Fruit fly (Drosophila melanogaster): ENCODE data around the gene Syt1.
A peak's percentile ranks its signal among the peaks of the same experiment; 100 is the strongest.

Gene Syt1

DNA sequence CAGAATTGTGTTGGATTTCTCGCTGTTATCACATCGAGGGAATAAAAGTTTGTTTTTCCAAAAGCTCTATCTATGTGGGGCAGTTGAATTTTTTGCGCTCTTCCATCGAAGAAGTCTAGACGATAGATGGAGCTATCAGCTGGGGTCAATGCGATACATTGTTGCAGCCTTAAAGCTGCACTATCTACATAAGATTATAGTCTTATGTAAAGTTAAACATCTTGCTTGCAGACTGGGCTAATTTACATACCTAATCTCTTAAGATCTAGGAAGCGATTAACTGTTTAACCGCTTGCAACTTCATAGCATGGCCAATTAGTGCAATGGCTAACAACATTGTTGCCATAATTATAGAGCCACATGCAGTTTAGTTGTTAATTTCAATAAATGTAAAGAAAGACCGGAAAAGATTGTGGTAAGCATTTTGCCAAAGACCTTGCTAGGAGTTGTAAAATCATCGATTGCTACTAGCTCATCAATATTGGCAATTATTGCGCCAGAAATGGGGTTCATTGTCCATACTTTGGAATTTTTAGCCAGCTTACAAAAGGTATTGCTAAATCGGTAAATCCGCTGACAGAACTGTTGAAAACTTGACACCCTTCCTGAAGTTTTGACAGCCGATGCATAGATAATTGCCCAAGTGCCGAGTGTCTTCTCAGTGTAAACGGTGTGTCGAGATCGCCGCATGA is 67.5 kb downstream of the Syt1 start:
- no peak for TF ChIP-seq h (GFP tag; optimal IDR thresholded peaks at IDR 0.05)
- TF ChIP-seq rgr (GFP tag; optimal IDR thresholded peaks at IDR 0.05): no peak
- no peak for TF ChIP-seq Vsx2 (GFP tag; optimal IDR thresholded peaks at IDR 0.05; ENCODE audit: partially characterized antibody)
- TF ChIP-seq ey (GFP tag; optimal IDR thresholded peaks at IDR 0.05): no peak
- TF ChIP-seq Hnf4 (GFP tag; optimal IDR thresholded peaks at IDR 0.05): no peak
- TF ChIP-seq Hr83 (GFP tag; optimal IDR thresholded peaks at IDR 0.05; ENCODE audit: poor library complexity, severe bottlenecking): no peak
- TF ChIP-seq Hr78 (GFP tag; optimal IDR thresholded peaks at IDR 0.05): no peak
- no peak for TF ChIP-seq Myc (optimal IDR thresholded peaks at IDR 0.05)
- no peak for TF ChIP-seq dl (GFP tag; optimal IDR thresholded peaks at IDR 0.05; ENCODE audit: insufficient read depth in 1 of 2, partially characterized antibody in 2 of 2)

DNA sequence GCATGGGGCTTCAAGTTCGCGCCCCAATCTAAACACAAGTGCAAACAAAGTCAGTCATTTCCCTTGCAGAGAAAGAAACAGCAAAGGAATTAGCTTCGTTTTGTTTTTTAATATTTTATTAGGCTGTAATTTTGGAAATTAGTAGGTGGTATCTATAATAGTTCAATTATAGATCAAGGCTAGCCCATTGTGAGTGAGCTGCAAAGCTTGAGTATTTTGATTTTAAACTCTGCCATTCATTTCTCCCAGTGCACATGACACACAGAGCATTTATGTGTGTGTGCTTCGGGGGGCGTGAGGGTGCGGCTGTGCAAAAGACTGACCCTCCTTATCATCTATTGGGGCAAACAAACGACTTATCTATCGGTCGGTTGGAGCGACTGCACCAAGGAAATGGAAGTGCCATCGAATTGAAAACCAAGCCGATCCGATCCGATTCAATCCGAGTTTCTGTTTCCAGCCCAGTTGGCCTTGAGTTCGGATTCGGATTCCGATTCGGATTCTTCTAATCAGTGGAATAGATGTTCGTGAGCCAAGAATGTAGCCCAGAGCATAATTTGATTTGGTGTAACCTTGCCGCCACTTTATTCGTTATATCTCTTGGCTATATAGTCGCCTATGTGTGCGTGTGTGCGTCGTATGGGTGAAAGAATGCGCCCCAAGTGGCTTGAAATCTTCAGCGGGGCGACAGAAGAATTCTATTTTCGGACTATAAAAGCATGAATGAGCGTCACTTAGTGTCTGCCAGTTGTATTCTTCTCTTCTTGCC is 68.2 kb downstream of the Syt1 start:
- TF ChIP-seq OdsH (GFP tag; optimal IDR thresholded peaks at IDR 0.05) (peak; percentile 39), h (GFP tag; optimal IDR thresholded peaks at IDR 0.05) (peak; percentile 36), sage (GFP tag; optimal IDR thresholded peaks at IDR 0.05) (no peak), woc (GFP tag; optimal IDR thresholded peaks at IDR 0.05) (no peak), pan (optimal IDR thresholded peaks at IDR 0.05) (no peak), Dif (GFP tag; optimal IDR thresholded peaks at IDR 0.05; ENCODE audit: partially characterized antibody) (no peak), Vsx2 (GFP tag; optimal IDR thresholded peaks at IDR 0.05; ENCODE audit: partially characterized antibody) (no peak), foxo (GFP tag; optimal IDR thresholded peaks at IDR 0.05) (peak in 1 of 2 experiments; percentile 40), fru (GFP tag; optimal IDR thresholded peaks at IDR 0.05) (peak; percentile 35), dsf (GFP tag; optimal IDR thresholded peaks at IDR 0.05; ENCODE audit: borderline replicate concordance) (no peak), CrebA (GFP tag; optimal IDR thresholded peaks at IDR 0.05; ENCODE audit: borderline replicate concordance) (no peak), Hr83 (GFP tag; optimal IDR thresholded peaks at IDR 0.05; ENCODE audit: poor library complexity, severe bottlenecking) (no peak), lola (GFP tag; optimal IDR thresholded peaks at IDR 0.05) (no peak), sv (GFP tag; optimal IDR thresholded peaks at IDR 0.05) (no peak), rgr (GFP tag; optimal IDR thresholded peaks at IDR 0.05) (peak; percentile 31), CG32264 (GFP tag; optimal IDR thresholded peaks at IDR 0.05) (no peak), jim (GFP tag; optimal IDR thresholded peaks at IDR 0.05) (no peak), psq (GFP tag; optimal IDR thresholded peaks at IDR 0.05) (no peak), Hnf4 (GFP tag; optimal IDR thresholded peaks at IDR 0.05) (no peak), ey (GFP tag; optimal IDR thresholded peaks at IDR 0.05) (peak; percentile 11), GATAd (GFP tag; optimal IDR thresholded peaks at IDR 0.05) (no peak)

DNA sequence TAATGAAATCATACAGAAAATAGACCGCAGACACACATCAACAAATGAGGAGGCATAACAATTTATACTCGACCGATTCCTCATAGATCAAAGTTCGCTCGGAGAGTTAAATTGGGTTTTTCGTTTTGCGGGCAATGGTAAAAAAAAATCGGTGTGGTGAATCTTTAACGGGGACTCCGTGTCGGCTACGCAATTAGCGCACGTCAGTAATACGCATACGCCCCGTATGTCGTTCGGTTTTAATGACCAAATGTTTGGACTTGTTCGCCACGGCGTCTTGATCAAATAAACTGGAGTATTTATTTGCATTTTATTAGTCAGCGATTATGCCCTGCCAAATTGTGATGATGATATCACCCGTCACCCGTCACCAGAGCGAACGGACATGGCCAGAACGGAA is 69.0 kb downstream of the Syt1 start:
- no peak for TF ChIP-seq CG9705 (GFP tag; optimal IDR thresholded peaks at IDR 0.05)
- TF ChIP-seq tai (GFP tag; optimal IDR thresholded peaks at IDR 0.05): no peak
- TF ChIP-seq h (GFP tag; optimal IDR thresholded peaks at IDR 0.05): no peak
- TF ChIP-seq Hr83 (GFP tag; optimal IDR thresholded peaks at IDR 0.05; ENCODE audit: poor library complexity, severe bottlenecking): no peak
- TF ChIP-seq Rel (GFP tag; optimal IDR thresholded peaks at IDR 0.05): no peak
- TF ChIP-seq Rel (tag; optimal IDR thresholded peaks at IDR 0.05): no peak
- TF ChIP-seq pan (optimal IDR thresholded peaks at IDR 0.05): no peak
- no peak for TF ChIP-seq CrebA (GFP tag; optimal IDR thresholded peaks at IDR 0.05; ENCODE audit: borderline replicate concordance)
- TF ChIP-seq Sp1 (GFP tag; optimal IDR thresholded peaks at IDR 0.05): no peak
- no peak for TF ChIP-seq woc (GFP tag; optimal IDR thresholded peaks at IDR 0.05)
- no peak for TF ChIP-seq jim (GFP tag; optimal IDR thresholded peaks at IDR 0.05)
- TF ChIP-seq HLH106 (tag; optimal IDR thresholded peaks at IDR 0.05): no peak
- TF ChIP-seq brk (GFP tag; optimal IDR thresholded peaks at IDR 0.05): no peak
- TF ChIP-seq Vsx2 (GFP tag; optimal IDR thresholded peaks at IDR 0.05; ENCODE audit: partially characterized antibody): no peak

DNA sequence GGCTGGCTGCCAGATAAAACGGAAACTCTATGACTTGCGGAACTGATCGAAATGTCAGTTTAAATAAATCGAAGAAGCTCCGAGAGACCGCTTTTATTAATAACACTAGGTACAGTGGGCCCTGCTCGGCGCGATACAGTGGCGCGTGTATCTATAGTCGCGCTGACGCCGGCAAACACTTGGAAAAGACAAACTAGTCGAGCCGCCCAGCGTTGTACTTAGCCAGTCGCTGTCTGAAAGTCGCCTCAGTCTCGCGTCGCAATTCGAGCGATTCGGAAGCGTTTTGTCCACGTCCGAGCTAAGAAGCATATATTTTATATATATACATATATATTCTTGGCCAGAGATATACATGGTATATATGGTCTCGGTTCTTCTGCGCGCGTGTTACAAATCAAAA is 69.9 kb downstream of the Syt1 start:
- no peak for TF ChIP-seq CG9705 (GFP tag; optimal IDR thresholded peaks at IDR 0.05)
- no peak for TF ChIP-seq h (GFP tag; optimal IDR thresholded peaks at IDR 0.05)
- no peak for TF ChIP-seq Hnf4 (GFP tag; optimal IDR thresholded peaks at IDR 0.05)
- TF ChIP-seq foxo (GFP tag; optimal IDR thresholded peaks at IDR 0.05): no peak
- no peak for TF ChIP-seq dl (GFP tag; optimal IDR thresholded peaks at IDR 0.05; ENCODE audit: insufficient read depth in 1 of 2, partially characterized antibody in 2 of 2)
- no peak for TF ChIP-seq sv (GFP tag; optimal IDR thresholded peaks at IDR 0.05)
- TF ChIP-seq HLH106 (tag; optimal IDR thresholded peaks at IDR 0.05): no peak
- TF ChIP-seq CG32264 (GFP tag; optimal IDR thresholded peaks at IDR 0.05): no peak
- no peak for TF ChIP-seq Sp1 (GFP tag; optimal IDR thresholded peaks at IDR 0.05)
- no peak for TF ChIP-seq Dif (GFP tag; optimal IDR thresholded peaks at IDR 0.05; ENCODE audit: partially characterized antibody)
- TF ChIP-seq jim (GFP tag; optimal IDR thresholded peaks at IDR 0.05): no peak
- TF ChIP-seq OdsH (GFP tag; optimal IDR thresholded peaks at IDR 0.05): no peak
- no peak for TF ChIP-seq Hr83 (GFP tag; optimal IDR thresholded peaks at IDR 0.05; ENCODE audit: poor library complexity, severe bottlenecking)

Data from whole organism, wandering third instar larva.